Worm (Caenorhabditis elegans): ENCODE measurements around the gene C26D10.4.

The C26D10.4 gene

ce11 chrII:8329462-8329861, at the start of gene C26D10.4:
TSS of gene C26D10.4 (plus strand) at chrII:8329762.
- no peak for TF ChIP-seq unc-62 (GFP tag; optimal IDR thresholded peaks at IDR 0.05)

ce11 chrII:8283158-8283717, 46.3 kb upstream of the C26D10.4 start, which contains the start of the genes nst-1 and cct-4:
TSS of gene nst-1 (minus strand) at chrII:8283208.
TSS of gene cct-4 (plus strand) at chrII:8283667.
- no peak for TF ChIP-seq unc-62 (GFP tag; optimal IDR thresholded peaks at IDR 0.05)

ce11 chrII:8295296-8295695, 34.3 kb upstream of the C26D10.4 start, which contains the start of gene nlp-55:
TSS of gene nlp-55 (minus strand) at chrII:8295396.
- TF ChIP-seq unc-62 (GFP tag; optimal IDR thresholded peaks at IDR 0.05) = no peak

ce11 chrII:8308314-8308713, 21.2 kb upstream of the C26D10.4 start:
- no peak for TF ChIP-seq unc-62 (GFP tag; optimal IDR thresholded peaks at IDR 0.05)

- TF ChIP-seq unc-62 (GFP tag; optimal IDR thresholded peaks at IDR 0.05) = no peak
Measured at ce11 chrII:8311484-8311883, 18.1 kb upstream of the C26D10.4 start.

DNA sequence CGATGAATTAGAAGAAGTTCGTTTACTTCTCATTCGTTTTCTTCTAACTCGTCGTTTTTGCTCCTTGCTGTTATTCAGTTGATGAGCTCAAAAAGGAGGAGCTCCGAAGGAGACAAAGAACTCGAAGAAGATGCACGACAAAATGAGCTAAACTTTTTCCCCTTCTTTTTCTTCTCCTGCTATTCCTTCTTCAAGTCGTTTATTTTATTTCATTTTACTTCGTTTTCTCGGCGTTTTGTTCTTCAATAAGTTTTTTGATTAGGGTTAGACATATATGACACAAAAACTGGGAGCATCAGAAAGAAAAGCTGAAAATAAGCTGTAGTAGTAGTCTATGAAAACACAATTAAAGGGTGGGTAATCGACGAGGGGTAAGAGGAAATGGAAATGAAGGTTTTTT, 17.6 kb upstream of the C26D10.4 start:
- TF ChIP-seq unc-62 (GFP tag; optimal IDR thresholded peaks at IDR 0.05) = no peak

DNA sequence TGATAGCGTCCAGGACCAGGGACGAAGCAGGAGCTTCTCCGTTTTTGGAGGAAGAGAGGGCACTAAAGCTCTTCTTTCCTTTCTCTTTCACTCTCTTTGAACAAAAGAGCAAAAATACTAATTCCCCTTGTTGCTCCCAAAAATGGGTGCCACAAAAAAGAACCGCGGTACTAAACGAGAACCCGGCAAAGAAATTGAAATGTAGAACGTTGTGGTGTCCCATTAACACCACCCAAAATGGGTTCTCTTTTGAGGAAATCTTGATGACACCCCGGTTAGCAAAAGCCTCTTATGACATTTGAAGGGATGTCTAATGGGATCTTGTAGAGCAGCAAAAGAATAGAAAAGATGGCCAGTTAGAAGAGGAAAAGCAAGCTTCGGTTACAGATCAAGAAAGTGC, 14.8 kb upstream of the C26D10.4 start:
- TF ChIP-seq unc-62 (GFP tag; optimal IDR thresholded peaks at IDR 0.05) = no peak

- no peak for TF ChIP-seq unc-62 (GFP tag; optimal IDR thresholded peaks at IDR 0.05)
Measured at ce11 chrII:8316701-8317100, 12.9 kb upstream of the C26D10.4 start.

ce11 chrII:8321244-8321643, 8.3 kb upstream of the C26D10.4 start, which contains the start of gene shw-1:
TSS of gene shw-1 (minus strand) at chrII:8321471.
- no peak for TF ChIP-seq unc-62 (GFP tag; optimal IDR thresholded peaks at IDR 0.05)

ce11 chrII:8325002-8325539, 4.5 kb upstream of the C26D10.4 start, which contains the start of the genes ran-3 and C26D10.3:
TSS of gene ran-3 (minus strand) at chrII:8325052.
TSS of gene C26D10.3 (plus strand) at chrII:8325386.
- TF ChIP-seq unc-62 (GFP tag; optimal IDR thresholded peaks at IDR 0.05) = no peak

DNA sequence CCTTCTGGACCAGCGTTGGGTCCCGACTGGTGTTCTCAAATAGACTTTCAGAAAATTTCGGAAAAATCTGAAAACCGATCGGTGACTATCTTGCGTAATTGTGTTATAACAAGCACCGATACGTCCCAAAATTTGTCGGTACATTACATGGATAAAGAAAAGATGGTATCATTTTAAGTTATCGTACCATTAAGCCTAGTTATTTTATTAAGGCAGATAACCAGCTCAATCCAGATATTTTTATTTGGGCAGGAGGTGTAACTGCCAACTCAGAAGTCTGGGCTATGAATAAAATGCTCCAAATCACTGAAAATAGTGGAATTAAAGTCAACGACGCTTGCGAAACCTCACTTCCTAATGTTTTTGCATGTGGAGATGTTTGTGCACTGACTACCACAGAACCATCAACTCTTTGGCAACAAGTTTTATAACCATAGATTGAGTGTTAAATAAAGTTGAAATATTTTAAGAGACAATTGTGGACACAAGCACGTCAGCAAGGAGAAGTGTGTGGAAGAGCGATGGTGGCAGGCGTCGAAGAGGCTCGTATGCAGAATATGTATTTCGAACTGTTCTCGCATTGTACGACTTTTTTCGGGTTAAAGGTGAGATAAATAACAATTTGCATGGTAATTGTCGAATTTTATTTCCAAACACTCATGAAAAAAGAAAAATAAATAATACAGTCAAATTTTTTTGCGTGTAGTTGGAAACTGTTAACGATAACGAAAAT, 3.2 kb upstream of the C26D10.4 start:
- no peak for TF ChIP-seq unc-62 (GFP tag; optimal IDR thresholded peaks at IDR 0.05)

- TF ChIP-seq unc-62 (GFP tag; optimal IDR thresholded peaks at IDR 0.05) = no peak
Measured at ce11 chrII:8327450-8327849, 2.1 kb upstream of the C26D10.4 start.

DNA sequence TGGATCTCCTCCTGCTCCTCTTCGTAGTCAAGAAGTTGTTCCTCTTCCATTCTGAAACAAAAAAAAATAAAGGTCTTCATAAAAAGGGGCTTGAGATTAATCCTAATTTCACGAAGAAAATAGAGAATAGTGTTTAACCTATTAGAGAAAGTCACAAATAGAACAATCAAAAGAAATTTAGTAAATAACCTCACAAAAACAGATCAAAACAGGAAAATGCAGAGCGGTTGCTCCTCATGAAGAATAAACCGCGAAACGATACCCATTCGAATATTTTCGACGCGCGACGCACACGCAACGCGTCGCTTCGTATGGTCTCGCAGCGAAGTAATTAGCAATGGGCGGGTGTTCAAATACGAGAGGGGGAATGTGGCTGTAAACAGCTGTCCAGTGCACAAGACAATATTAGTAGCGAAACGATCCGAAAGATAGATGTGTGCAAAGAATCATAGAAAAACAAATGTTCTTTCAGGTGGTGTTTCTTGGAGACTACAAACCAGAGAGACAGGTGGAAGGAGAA, 682 bp upstream of the C26D10.4 start, which contains the start of gene hel-1:
hel-1 (minus strand) TSS at position 51 of the 520 bp plus-strand sequence.
- no peak for TF ChIP-seq unc-62 (GFP tag; optimal IDR thresholded peaks at IDR 0.05)

DNA sequence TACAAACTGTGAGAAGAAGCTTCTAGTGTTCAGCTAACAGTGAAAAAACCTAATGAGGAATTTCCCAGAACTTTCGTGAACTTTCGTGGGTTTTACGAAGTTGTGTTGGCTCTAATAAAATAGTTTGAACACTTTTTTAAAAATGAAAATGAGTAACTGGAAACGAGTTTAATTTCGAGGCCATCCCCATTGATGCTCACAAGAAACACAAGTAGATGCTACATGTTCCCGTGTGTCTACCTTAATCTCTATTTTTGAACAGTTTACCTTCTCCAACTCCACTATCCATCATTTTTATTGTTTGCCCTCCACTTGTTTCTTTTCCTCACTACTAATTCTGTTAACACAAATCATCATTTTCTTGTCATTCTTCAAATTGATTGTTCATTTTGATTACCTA, 4.1 kb downstream of the C26D10.4 start, which contains the start of gene C26D10.7:
C26D10.7 (plus strand) TSS at position 301 of the 400 bp plus-strand sequence.
- TF ChIP-seq unc-62 (GFP tag; optimal IDR thresholded peaks at IDR 0.05) = no peak

DNA sequence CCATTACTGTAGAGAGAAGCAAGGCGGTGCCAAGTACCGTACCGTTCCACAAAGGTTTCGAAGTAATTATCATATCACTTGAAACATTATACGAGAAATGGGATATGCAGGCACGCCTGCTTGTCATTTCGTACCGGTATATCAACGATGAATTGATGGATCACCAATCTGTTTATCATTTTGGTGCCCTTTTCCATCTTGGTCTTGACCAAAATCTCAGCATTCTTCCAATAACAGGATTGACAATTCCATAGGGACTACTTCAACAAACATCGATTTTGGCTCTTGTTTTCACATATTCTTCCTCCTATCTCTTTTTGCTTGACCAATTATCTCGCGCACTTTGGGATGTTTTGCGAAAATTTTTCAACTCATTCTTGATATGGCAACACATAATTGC, 9.5 kb downstream of the C26D10.4 start:
- no peak for TF ChIP-seq unc-62 (GFP tag; optimal IDR thresholded peaks at IDR 0.05)

ce11 chrII:8344803-8345202, 15.2 kb downstream of the C26D10.4 start:
- TF ChIP-seq unc-62 (GFP tag; optimal IDR thresholded peaks at IDR 0.05) = no peak
